Fruit fly (Drosophila melanogaster) ovary, adult (tissue): Measurements from ENCODE around the gene CG14770.

Source experiments
- CG17801 ChIP-seq: fragments of 200-800 bp; optimal IDR thresholded peaks from 2 replicates; lab custom pipeline; 2019; ENCODE audit warnings: missing biosample characterization, mild to moderate bottlenecking, missing genetic modification characterization, moderate library complexity; ENCODE audit not compliant: partially characterized antibody

The CG14770 gene

DNA sequence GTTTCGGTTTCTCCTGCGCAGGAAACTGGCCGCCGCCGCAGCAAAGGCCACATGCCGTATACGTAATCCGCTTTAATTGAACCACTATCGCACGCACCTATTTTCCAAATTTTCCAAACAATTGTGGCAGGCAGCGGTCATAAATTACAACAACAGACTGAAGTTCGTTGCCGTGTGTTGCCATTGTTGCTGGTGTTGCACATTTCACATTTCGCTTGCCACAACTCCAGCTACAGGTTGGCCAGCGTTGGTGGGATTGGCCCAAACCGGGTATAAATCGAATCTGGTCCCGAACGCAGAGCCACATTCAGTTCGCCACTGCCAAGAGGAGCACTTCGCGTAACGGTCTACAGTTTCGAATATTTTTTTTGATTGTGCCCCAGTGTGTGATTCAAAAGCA is at the start of gene CG14770:
TSS of gene CG14770 (plus strand) at position 301 of the 400 bp plus-strand sequence.
- no peak for TF ChIP-seq CG17801 (GFP tag; lab: Kevin White, UChicago)

DNA sequence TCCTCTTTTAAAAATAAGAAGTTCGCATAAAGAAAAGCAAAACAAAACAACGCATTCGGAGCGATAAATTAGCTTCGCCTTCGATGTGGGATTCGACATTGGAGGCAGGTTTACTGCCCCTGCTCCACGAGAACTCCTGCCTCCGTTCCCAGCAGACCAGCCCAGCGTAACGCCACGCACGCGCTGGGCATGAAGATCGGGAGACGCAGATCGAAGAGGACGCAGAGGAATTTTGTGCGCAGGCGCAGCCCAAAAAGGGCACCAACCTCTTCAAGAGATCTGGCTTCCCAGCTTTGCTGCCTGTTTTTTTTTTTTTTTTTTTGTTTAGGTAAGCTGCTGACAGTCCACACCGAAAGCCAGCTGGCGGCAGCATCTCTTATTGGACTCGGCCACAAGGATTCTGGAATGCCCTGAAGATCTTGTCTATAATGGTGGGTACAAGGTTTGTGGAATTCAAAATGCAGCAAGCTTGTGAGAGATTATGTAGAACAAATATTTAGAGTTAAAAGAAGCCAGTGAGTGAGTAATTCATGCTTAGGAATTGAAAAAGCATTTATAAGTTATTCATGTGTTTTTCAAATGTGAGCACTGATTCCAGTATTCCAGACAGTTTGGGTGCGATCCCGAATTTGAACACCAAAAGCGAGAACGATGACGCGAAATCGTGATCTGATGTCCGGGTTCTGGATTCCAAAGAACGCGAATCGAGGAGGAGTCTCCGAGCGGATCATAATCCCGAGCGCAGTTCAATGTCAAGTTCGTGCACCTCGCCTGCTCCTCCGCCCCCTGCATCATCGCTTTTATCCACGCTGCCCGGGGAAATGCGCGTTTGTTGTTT is 48.7 kb upstream of the CG14770 start:
- TF ChIP-seq CG17801 (GFP tag; lab: Kevin White, UChicago) = no peak

- no peak for TF ChIP-seq CG17801 (GFP tag; lab: Kevin White, UChicago)
These were observed 48.0 kb upstream of the CG14770 start for dm6 chrX:1321043-1321442.

DNA sequence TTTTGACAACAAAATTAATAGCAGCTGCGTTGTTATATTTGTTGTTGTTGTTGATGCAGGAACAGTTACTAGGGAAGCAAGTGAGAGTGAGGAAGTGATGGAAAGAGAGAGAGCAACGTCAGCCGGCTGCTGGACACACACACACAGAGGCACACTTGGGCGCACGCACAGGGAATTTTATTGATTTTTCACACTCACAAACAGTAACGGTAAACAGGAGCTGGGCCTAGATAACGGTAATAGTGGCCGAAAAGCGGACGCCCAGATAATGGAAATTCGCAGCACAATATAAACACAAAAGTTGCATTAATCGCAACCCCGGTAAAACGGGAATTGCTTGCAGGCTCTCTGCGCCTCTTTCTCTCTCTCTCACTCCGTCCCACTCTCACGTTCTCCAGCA is 47.4 kb upstream of the CG14770 start:
- no peak for TF ChIP-seq CG17801 (GFP tag; lab: Kevin White, UChicago)

- TF ChIP-seq CG17801 (GFP tag; lab: Kevin White, UChicago) = peak; percentile 61
These were observed 46.8 kb upstream of the CG14770 start, which contains the start of gene DAAM for dm6 chrX:1322214-1322613. Gene DAAM (minus strand): TSS chrX:1322362.

DNA sequence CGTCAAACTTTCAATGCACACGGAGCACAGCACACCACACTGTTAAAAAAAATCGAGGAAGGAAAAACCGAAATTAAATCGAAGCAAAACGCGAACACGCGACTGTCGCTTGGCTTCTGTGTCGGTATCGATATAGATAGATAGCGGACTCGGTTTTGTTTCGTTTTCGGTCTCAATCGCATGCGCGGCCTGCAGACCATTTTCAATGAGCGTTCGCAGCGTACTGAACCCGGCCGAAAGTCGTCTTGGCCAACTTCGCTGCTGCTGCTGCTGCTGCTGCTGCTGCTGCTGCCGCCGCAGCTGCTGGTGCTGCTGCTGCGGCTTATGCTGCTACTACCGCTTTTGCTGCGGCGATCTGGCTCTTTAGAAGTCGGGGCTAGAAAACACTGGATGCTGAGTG is 31.1 kb upstream of the CG14770 start:
- TF ChIP-seq CG17801 (GFP tag; lab: Kevin White, UChicago) = no peak

DNA sequence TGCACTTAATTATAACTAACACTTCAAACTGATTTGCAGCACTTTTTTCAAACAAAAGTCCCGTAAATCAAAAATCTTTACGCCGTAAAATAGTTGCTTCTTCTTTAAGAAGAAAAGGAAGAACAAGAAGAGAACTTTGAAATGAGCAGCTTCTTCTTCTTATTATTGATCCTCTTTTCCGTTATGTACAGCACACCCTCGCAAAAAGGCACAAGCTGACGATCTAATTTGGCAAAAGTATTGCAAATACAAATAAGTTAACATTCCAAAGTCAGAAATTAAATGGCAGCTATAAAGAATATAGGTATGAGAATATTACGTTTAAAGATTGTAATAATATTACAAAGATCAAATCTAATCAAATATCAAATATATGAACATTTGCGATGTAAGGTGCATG is 27.5 kb upstream of the CG14770 start, which contains the start of gene CG11409:
TSS of gene CG11409 (minus strand) at position 60 of the 400 bp plus-strand sequence.
- no peak for TF ChIP-seq CG17801 (GFP tag; lab: Kevin White, UChicago)

DNA sequence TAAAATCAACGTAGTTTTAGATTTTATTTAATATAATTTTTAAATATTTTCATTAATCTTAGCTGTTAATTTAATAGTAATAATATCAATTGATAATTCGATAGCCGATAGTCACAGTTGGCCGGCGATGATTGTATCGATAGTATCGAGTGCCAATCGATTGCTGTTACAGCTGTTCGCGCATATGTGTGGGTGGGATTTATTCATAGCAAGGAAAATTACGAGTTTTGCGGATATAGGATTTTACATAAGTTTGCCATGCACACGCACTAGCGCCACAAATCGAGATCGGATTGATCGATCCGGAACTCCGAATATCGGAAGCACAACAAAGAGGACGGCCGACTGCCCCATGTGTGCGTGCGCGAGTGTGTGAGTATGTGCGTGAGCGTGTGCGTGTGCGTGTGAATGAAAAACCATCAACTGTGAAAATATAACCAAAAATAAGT is 27.1 kb upstream of the CG14770 start, which contains the start of gene Naa30A:
TSS of gene Naa30A (plus strand) at position 163 of the 449 bp plus-strand sequence.
- peak; percentile 51 for TF ChIP-seq CG17801 (GFP tag; lab: Kevin White, UChicago)

DNA sequence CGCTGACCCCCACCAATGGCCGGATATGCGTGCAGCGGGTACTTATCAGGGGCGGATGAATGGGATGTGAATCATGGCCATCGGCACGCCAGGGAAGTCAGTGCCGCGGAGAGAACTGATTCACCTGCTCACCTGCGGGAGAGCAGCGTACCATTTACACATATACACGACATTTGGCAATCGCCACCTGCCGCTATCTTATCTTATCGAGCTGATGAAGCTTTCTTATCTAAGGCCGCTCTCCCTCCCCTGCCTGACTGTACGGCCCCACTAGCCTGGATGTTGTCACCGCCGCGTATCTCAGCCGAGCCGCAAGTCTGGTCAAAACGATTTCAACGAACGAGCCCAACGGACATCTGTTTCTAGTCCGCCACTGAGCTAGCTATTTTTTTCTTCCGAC is 22.8 kb upstream of the CG14770 start, which contains the start of gene Tsp2A:
TSS of gene Tsp2A (plus strand) at position 298 of the 400 bp plus-strand sequence.
- no peak for TF ChIP-seq CG17801 (GFP tag; lab: Kevin White, UChicago)

dm6 chrX:1346833-1347232 is 22.2 kb upstream of the CG14770 start:
- no peak for TF ChIP-seq CG17801 (GFP tag; lab: Kevin White, UChicago)

DNA sequence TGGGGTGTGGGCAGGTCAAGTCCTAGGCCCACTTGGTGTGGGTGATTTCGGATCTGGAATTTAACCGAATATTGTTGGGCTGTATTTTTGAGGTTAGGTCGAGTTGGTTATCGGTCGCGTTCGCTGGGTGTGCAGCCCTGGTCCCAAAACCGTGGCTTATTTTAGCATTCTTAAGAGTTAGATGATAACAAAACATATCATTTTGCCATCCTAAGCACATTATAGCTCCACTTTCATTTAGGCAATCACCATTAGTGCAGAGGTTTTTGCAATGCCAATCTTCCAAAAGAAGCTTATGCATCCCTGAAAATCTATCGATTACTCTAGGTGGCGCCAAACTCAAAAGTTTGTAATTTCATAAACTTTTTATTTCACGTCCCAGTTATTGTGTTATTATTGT is 19.8 kb upstream of the CG14770 start, which contains the start of gene MTPAP:
TSS of gene MTPAP (minus strand) at position 103 of the 400 bp plus-strand sequence.
- no peak for TF ChIP-seq CG17801 (GFP tag; lab: Kevin White, UChicago)

DNA sequence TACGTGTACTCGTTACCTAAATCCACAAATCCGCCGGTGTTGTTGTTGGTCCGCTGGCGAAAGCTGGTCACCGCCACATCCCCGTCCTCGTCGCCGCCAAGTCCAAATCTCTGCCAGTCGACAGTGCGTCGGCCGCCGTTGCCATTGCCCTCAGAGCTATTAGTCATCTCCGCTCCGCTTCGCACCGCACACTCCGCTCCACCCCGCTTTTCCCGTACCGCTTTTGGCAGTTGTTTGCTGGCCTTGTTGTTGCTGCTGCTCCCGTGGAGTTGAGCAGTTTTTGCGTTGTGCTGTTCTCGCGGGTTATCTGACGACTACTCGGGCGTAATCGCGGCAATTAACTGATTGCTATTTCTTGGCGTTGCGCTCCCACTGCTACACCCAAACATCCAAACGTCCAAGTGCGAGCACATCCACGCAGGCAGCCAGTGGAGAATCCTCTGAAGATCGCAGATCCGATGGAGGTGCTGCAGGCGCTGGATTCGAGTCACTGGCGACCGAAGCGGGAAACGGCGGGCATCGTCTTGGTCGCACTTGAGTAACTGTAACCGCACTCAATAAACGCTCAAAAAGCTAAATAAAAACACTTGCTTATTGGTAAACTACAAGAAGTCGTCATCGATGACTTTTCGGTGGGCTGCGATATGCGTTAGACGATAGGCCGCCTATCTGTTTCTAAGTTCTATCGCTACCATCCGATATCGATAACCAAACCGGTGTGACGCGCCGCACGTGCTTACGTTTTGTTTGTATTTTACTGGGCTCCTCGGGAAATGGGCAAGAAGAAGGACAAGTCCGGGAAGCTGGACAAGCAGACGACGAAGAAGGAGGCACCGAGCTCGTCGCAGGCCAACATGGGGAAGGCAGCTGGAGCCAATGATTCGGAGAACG is 15.5 kb upstream of the CG14770 start, which contains the start of the genes CG12773 and CG11417:
TSS of gene CG12773 (minus strand) at position 660 of the 891 bp plus-strand sequence.
TSS of gene CG11417 (plus strand) at position 693 of the 891 bp plus-strand sequence.
- TF ChIP-seq CG17801 (GFP tag; lab: Kevin White, UChicago) = no peak

dm6 chrX:1357501-1357900 is 11.5 kb upstream of the CG14770 start, which contains the start of gene png:
Gene png (minus strand): TSS chrX:1357601.
- TF ChIP-seq CG17801 (GFP tag; lab: Kevin White, UChicago) = no peak

DNA sequence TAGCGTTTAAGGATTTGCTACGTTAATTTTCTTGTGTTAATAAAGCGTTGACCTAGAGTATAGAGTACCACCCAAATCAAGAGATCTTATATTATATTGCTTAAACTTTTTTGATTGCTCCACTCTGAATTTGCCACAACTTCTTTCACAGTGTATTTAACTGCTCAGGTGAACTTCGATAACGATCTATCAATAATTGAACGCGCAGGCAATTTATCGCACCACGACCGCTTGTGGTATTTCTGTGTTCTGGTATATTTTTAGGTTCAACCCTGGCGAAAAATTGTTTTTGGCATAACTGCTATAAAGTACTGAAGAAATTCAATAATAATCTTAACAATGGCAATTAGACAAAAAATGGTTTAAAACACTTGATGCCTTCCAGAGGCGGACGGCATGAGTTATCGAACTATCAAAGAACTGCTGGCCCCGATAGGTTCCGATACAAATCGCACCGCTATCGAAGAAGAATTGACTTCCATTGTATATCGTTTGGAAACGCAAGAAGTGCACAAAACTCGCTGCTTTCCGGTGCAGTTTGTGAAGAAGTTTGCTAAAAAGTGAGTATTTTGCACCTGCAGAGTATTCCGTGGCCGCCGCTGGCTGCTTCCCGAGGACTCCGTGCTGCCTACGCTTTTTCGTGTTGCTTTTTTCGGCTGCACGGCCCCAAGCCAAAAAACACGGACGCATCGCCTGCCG is 1.2 kb downstream of the CG14770 start, which contains the start of gene ssx:
TSS of gene ssx (plus strand) at position 477 of the 699 bp plus-strand sequence.
- TF ChIP-seq CG17801 (GFP tag; lab: Kevin White, UChicago) = peak; percentile 51
